Fruit fly (Drosophila melanogaster) whole organism, wandering third instar larva: ENCODE data around the gene CG8765.

Experiments used
- Abd-B ChIP-seq: fragments of >200 bp; optimal IDR thresholded peaks from 2 replicates; lab custom pipeline; 2017; ENCODE audit warnings: missing biosample characterization, missing genetic modification characterization
- CG32264 ChIP-seq: fragments of 200-800 bp; sonication (Bioruptor generic); optimal IDR thresholded peaks from 2 replicates; lab custom pipeline; 2016; ENCODE audit warnings: missing biosample characterization, missing genetic modification characterization
- CG9705 ChIP-seq: fragments of 200-800 bp; sonication (Bioruptor generic); optimal IDR thresholded peaks from 2 replicates; lab custom pipeline; 2018; ENCODE audit warnings: missing biosample characterization, mild to moderate bottlenecking, missing genetic modification characterization
- CrebA ChIP-seq: fragments of 200-800 bp; sonication (Bioruptor generic); optimal IDR thresholded peaks from 2 replicates; lab custom pipeline; 2016; ENCODE audit warnings: missing biosample characterization, mild to moderate bottlenecking, missing genetic modification characterization, borderline replicate concordance
- Dif ChIP-seq: fragments of 200-275, 200-300 bp; sonication (Bioruptor generic); optimal IDR thresholded peaks from 2 replicates; lab custom pipeline; 2018; ENCODE audit warnings: missing biosample characterization, missing genetic modification characterization; ENCODE audit not compliant: partially characterized antibody
- GATAd ChIP-seq: sonication (Bioruptor generic); optimal IDR thresholded peaks from 2 replicates; lab custom pipeline; 2016; ENCODE audit warnings: missing biosample characterization, missing genetic modification characterization
- HLH106 ChIP-seq: fragments of 200-800 bp; optimal IDR thresholded peaks from 3 replicates; lab custom pipeline; 2019; ENCODE audit warnings: missing biosample characterization, mild to moderate bottlenecking, missing genetic modification characterization, moderate library complexity
- Hnf4 ChIP-seq: fragments of 200-800 bp; sonication (Bioruptor generic); optimal IDR thresholded peaks from 2 replicates; lab custom pipeline; 2016; ENCODE audit warnings: missing biosample characterization, mild to moderate bottlenecking, missing genetic modification characterization
- Hr83 ChIP-seq: fragments of 200-300 bp; sonication (Bioruptor generic); optimal IDR thresholded peaks from 2 replicates; lab custom pipeline; 2016; ENCODE audit warnings: missing biosample characterization, mild to moderate bottlenecking, missing genetic modification characterization, moderate library complexity; ENCODE audit not compliant: poor library complexity, severe bottlenecking
- Jra ChIP-seq: sonication (Bioruptor generic); optimal IDR thresholded peaks from 2 replicates; lab custom pipeline; 2016; ENCODE audit warnings: missing biosample characterization, missing genetic modification characterization
- Mio ChIP-seq: sonication (Bioruptor generic); optimal IDR thresholded peaks from 2 replicates; lab custom pipeline; 2016; ENCODE audit warnings: missing biosample characterization, missing genetic modification characterization
- N ChIP-seq: fragments of >200 bp; optimal IDR thresholded peaks from 2 replicates; lab custom pipeline; 2018; ENCODE audit warnings: missing biosample characterization, missing external identifiers, missing genetic modification characterization
- Rel ChIP-seq, 2 experiments: fragments of 200-800 bp; sonication (Bioruptor generic) in 1 of 2; optimal IDR thresholded peaks; 2 replicates in 1 of 2; 3 replicates in 1 of 2; lab custom pipeline; 2016 to 2019; ENCODE audit warnings: mild to moderate bottlenecking in 2 of 2, missing biosample characterization in 2 of 2, missing genetic modification characterization in 2 of 2, moderate library complexity in 1 of 2
- Sp1 ChIP-seq: fragments of 200-800 bp; sonication (Bioruptor generic); optimal IDR thresholded peaks from 3 replicates; lab custom pipeline; 2019; ENCODE audit warnings: missing biosample characterization, mild to moderate bottlenecking, missing genetic modification characterization, moderate library complexity
- Vsx2 ChIP-seq: fragments of 200-300, 225-300 bp; sonication (Bioruptor generic); optimal IDR thresholded peaks from 2 replicates; lab custom pipeline; 2018; ENCODE audit warnings: missing biosample characterization, missing genetic modification characterization; ENCODE audit not compliant: partially characterized antibody
- br ChIP-seq: fragments of 200-800 bp; sonication (Bioruptor generic); optimal IDR thresholded peaks from 2 replicates; lab custom pipeline; 2016; ENCODE audit warnings: missing biosample characterization, missing genetic modification characterization
- dl ChIP-seq, 2 experiments: fragments of 175-275, 200-275 bp in 1 of 2; fragments of 200-275 bp in 1 of 2; sonication (Bioruptor generic); optimal IDR thresholded peaks; lab custom pipeline; 2018; ENCODE audit warnings: mild to moderate bottlenecking in 2 of 2, missing biosample characterization in 2 of 2, missing genetic modification characterization in 2 of 2, moderate library complexity in 2 of 2; ENCODE audit not compliant: partially characterized antibody in 2 of 2, insufficient read depth in 1 of 2
- dsf ChIP-seq: sonication (Bioruptor generic); optimal IDR thresholded peaks from 2 replicates; lab custom pipeline; 2016; ENCODE audit warnings: missing biosample characterization, missing genetic modification characterization, borderline replicate concordance
- foxo ChIP-seq, 2 experiments: fragments of 200-800 bp; sonication (Bioruptor generic); optimal IDR thresholded peaks; 2 replicates in 1 of 2; 3 replicates in 1 of 2; lab custom pipeline; 2016 to 2017; ENCODE audit warnings: missing biosample characterization in 2 of 2, missing genetic modification characterization in 2 of 2
- pan ChIP-seq: fragments of >200 bp; optimal IDR thresholded peaks from 2 replicates; lab custom pipeline; 2017
- psq ChIP-seq: fragments of 200-800 bp; sonication (Bioruptor generic); optimal IDR thresholded peaks from 3 replicates; lab custom pipeline; 2017; ENCODE audit warnings: missing biosample characterization, mild to moderate bottlenecking, missing genetic modification characterization, moderate library complexity
- rgr ChIP-seq: fragments of 200-800 bp; sonication (Bioruptor generic); optimal IDR thresholded peaks from 3 replicates; lab custom pipeline; 2016; ENCODE audit warnings: missing biosample characterization, mild to moderate bottlenecking, missing genetic modification characterization
- sage ChIP-seq: fragments of 200-800 bp; sonication (Bioruptor generic); optimal IDR thresholded peaks from 2 replicates; lab custom pipeline; 2016; ENCODE audit warnings: missing biosample characterization, mild to moderate bottlenecking, missing genetic modification characterization
- tai ChIP-seq: sonication (Bioruptor generic); optimal IDR thresholded peaks from 2 replicates; lab custom pipeline; 2016; ENCODE audit warnings: missing biosample characterization, missing genetic modification characterization
- usp ChIP-seq: fragments of >200 bp; optimal IDR thresholded peaks from 2 replicates; lab custom pipeline; 2017; ENCODE audit warnings: missing biosample characterization, missing genetic modification characterization
- woc ChIP-seq: sonication (Bioruptor generic); optimal IDR thresholded peaks from 2 replicates; lab custom pipeline; 2016; ENCODE audit warnings: missing biosample characterization, mild to moderate bottlenecking, missing genetic modification characterization

CG8765 gene

DNA sequence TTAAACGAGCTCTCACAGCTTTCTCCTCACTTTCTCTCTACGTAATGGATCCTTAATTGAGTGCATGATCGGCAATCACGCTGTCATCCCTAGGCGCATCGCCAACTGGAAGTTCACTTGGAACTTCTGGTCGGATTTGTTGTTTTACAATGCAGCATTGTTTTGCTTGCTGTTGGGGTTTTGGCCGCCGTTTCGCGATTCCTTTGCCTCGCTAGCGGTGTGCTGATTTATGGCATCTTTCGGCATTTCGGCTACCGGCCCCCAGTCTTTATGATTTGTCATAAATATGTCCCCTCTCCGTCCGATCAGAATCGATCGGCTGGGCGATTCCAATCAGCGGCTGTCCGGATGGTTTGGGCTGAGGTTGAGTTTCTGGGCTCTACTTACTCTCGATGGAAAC, 24.3 kb downstream of the CG8765 start:
- TF ChIP-seq Hnf4 (GFP tag; lab: Kevin White, UChicago) (no peak), pan (no peak), br (GFP tag; lab: Kevin White, UChicago) (no peak)

DNA sequence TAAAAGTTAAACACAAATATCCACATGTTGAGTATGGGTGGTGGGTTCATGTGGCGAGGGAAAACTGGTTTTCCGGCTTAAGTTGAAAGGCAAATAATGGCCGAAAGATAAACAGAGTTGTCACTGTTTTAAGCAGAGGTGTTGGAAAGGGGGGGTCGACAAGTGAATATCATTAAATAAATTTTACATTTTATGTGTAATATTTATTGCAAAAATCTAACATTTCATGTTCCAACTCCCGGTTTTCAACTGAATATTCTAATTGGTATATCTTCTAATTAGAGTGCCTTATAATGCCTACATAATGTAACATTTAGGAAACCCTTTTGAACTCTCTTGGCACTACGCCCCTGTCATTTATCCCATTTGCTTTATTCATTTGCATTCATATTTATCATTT, 31.2 kb downstream of the CG8765 start:
- TF ChIP-seq CrebA (no peak), Vsx2 (GFP tag; lab: Kevin White, UChicago) (no peak), Hr83 (GFP tag; lab: Kevin White, UChicago) (no peak), usp (GFP tag; lab: Kevin White, UChicago) (no peak), tai (GFP tag; lab: Kevin White, UChicago) (no peak), CG9705 (GFP tag; lab: Kevin White, UChicago) (no peak), Hnf4 (GFP tag; lab: Kevin White, UChicago) (no peak)

- TF ChIP-seq foxo (GFP tag; optimal IDR thresholded peaks at IDR 0.05; lab: Kevin White, UChicago) (no peak), Mio (GFP tag; lab: Kevin White, UChicago) (no peak), GATAd (no peak), Jra (GFP tag; lab: Kevin White, UChicago) (no peak), N (GFP tag; lab: Kevin White, UChicago) (no peak), CG32264 (GFP tag; lab: Kevin White, UChicago) (no peak), Hr83 (GFP tag; lab: Kevin White, UChicago) (no peak), HLH106 (tag; lab: Kevin White, UChicago) (no peak), CG9705 (GFP tag; lab: Kevin White, UChicago) (no peak), psq (GFP tag; lab: Kevin White, UChicago) (no peak), woc (no peak), Dif (GFP tag; lab: Kevin White, UChicago) (no peak)
Measured at dm6 chr3L:19653470-19653869, 33.7 kb downstream of the CG8765 start.

- peak; percentile 66 for TF ChIP-seq Sp1 (GFP tag; lab: Kevin White, UChicago)
- TF ChIP-seq Vsx2 (GFP tag; lab: Kevin White, UChicago): no peak
- no peak for TF ChIP-seq sage (GFP tag; lab: Kevin White, UChicago)
- TF ChIP-seq dsf: no peak
- no peak for TF ChIP-seq psq (GFP tag; lab: Kevin White, UChicago)
Measured at dm6 chr3L:19650588-19650987, 36.6 kb downstream of the CG8765 start.

- TF ChIP-seq dl (GFP tag; optimal IDR thresholded peaks at IDR 0.05; lab: Kevin White, UChicago; ENCODE audit: insufficient read depth in 1 of 2, partially characterized antibody in 2 of 2) (no peak), N (GFP tag; lab: Kevin White, UChicago) (no peak), foxo (GFP tag; optimal IDR thresholded peaks at IDR 0.05; lab: Kevin White, UChicago) (no peak), Rel (GFP tag; optimal IDR thresholded peaks at IDR 0.05; lab: Kevin White, UChicago) (no peak), Rel (tag; optimal IDR thresholded peaks at IDR 0.05; lab: Kevin White, UChicago) (no peak), Abd-B (GFP tag; lab: Kevin White, UChicago) (no peak), pan (no peak), Jra (GFP tag; lab: Kevin White, UChicago) (no peak), Hnf4 (GFP tag; lab: Kevin White, UChicago) (no peak)
Measured at dm6 chr3L:19650121-19650520, 37.0 kb downstream of the CG8765 start.

DNA sequence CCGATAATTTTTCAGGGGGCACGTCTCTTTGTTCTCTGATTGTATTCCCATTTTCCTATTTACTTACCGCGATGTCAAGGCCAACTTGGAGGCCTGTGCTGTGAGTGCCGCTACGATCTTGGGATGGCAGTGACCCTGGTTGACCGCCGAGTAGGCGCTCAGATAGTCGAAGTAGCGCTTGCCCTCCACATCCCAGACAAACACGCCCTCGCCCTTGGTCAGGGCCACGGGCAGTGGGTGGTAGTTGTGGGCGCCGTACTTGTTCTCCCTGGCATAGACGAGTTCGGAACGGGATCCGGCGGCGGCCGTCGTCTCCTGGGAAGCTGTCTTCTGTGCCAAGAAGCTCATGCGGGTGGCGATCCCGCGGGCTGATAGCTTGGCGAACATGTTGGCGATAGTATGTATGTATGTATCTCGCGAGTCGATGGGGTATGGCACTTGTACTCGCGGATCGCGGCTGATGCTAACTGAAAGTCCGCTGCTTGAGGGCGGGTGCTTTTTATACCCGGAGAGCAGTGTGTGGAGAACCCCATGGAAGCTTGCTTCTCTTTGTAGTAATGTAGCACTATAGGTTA, 37.7 kb downstream of the CG8765 start, which contains the start of gene Oat:
TSS of gene Oat (minus strand) at position 478 of the 575 bp plus-strand sequence.
- TF ChIP-seq GATAd (no peak), Rel (GFP tag; optimal IDR thresholded peaks at IDR 0.05; lab: Kevin White, UChicago) (no peak), Rel (tag; optimal IDR thresholded peaks at IDR 0.05; lab: Kevin White, UChicago) (peak; percentile 25)

- TF ChIP-seq Rel (GFP tag; optimal IDR thresholded peaks at IDR 0.05; lab: Kevin White, UChicago) (no peak), Rel (tag; optimal IDR thresholded peaks at IDR 0.05; lab: Kevin White, UChicago) (peak; percentile 95), rgr (GFP tag; lab: Kevin White, UChicago) (peak; percentile 45), CG32264 (GFP tag; lab: Kevin White, UChicago) (no peak)
- TF ChIP-seq, all 38 proteins: peak for 2
Measured at dm6 chr3L:19648648-19649047, 38.5 kb downstream of the CG8765 start.
